Worm (Caenorhabditis elegans) whole organism, L4 larva: Measurements from ENCODE around the gene C45G9.12.
A peak's percentile ranks its signal among the peaks of the same experiment; 100 is the strongest.

ENCODE experiments used
- F44E2.7 ChIP-seq: fragments of 200-800 bp; sonication (Bioruptor generic); IDR thresholded peaks from 2 replicates; pipeline ENCODE4 v2.1.2; 2022; ENCODE audit warnings: missing genetic modification characterization, missing compliant biosample characterization
- R02D3.7 ChIP-seq: fragments of 150-350 bp; sonication (generic microtip); optimal IDR thresholded peaks from 3 replicates; lab custom pipeline; 2014; ENCODE audit warnings: missing biosample characterization, missing genetic modification characterization
- dmd-8 ChIP-seq: fragments of 200-800 bp; sonication (Bioruptor generic); IDR thresholded peaks from 2 replicates; pipeline ENCODE4 v1.3.6; 2022; ENCODE audit warnings: missing genetic modification characterization, missing compliant biosample characterization
- fkh-10 ChIP-seq: fragments of 150-350 bp; optimal IDR thresholded peaks from 2 replicates; lab custom pipeline; 2014; ENCODE audit warnings: missing biosample characterization, missing genetic modification reagents, missing genetic modification characterization
- fos-1 ChIP-seq: fragments of 150-350 bp; optimal IDR thresholded peaks from 2 replicates; lab custom pipeline; 2014; ENCODE audit warnings: missing biosample characterization, missing genetic modification characterization
- lin-15B ChIP-seq: fragments of 150-350 bp; sonication (generic microtip); optimal IDR thresholded peaks from 3 replicates; lab custom pipeline; 2014; ENCODE audit warnings: missing biosample characterization, missing genetic modification characterization
- unc-62 ChIP-seq, 3 experiments: fragments of 150-350 bp in 1 of 3; sonication (generic microtip); optimal IDR thresholded peaks in 2 of 3; peaks in 1 of 3; 1 replicate in 1 of 3; 2 replicates in 2 of 3; lab custom pipeline; 2014 to 2017; ENCODE audit warnings: missing biosample characterization in 3 of 3, missing genetic modification characterization in 3 of 3, missing genetic modification reagents in 3 of 3, missing genotype in 1 of 3

DNA sequence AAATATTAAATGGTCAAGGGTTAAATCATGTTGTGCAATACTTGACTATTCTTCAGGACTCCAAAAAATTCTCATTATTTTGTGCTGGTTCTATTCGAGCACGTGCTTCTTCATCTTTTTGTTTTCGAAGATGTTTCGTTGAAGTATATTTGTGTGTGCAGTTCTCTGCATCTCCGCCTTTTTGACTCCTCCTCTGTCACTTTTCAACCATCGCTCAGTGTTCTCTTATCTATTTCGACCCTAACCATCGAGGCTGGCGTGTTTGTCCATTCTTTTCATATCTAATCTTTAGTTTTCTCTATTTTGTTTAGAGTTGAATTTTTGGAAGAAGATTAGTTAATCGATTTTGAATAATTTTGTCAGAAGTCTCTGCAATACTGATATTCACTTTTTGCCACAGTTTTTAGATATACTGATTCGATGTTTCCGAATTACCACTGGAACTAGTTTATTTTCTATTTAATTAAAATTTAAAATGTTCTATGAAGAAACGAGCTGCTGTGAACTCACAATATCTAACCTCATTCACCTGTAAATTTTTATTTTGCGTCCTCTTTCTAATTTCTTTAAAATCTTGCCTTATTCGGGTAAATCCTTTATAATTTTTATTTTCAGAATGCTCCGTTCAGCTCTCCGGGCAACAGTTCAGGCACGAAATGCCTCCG lies 5.9 kb upstream of the C45G9.12 start, which contains the start of gene alh-1:
- TF ChIP-seq lin-15B (tag; lab: Kevin White, UChicago), result no peak
- no peak for TF ChIP-seq fkh-10 (GFP tag; lab: Kevin White, UChicago)
- no peak for TF ChIP-seq R02D3.7 (tag; lab: Kevin White, UChicago)
- no peak for TF ChIP-seq fos-1 (tag; lab: Kevin White, UChicago)
- TF ChIP-seq dmd-8 (GFP tag; lab: Robert Waterston, UW), result no peak
- no peak for TF ChIP-seq F44E2.7
- peak in 1 of 2 experiments; percentile 74 for TF ChIP-seq unc-62 (GFP tag; optimal IDR thresholded peaks at IDR 0.05 in 1 of 2; lab: Kevin White, UChicago)
- TF ChIP-seq unc-62 (tag; optimal IDR thresholded peaks at IDR 0.05; lab: Kevin White, UChicago), result no peak
